Fruit fly (Drosophila melanogaster): ENCODE results near the gene CG1288.

CG1288 gene

DNA sequence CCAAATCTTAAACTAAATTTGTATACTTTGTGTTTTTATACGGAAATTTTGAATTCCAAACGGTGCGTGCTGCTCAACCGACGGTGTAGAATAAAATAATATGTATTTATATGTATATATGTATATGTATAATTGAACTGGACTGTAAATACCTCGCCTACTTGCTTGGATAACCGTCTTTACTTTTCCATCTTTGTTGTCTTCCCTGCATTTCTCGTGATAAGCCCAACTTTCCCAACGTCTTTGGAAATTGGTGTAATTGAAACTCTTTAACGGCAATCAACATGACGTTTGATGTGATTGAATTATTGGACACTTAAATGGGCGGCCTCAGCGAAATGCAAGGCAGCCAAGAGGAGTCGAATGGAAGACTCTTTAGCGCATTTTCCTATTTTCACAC is at the start of gene CG1288:
TSS of gene CG1288 (minus strand) at position 101 of the 400 bp plus-strand sequence.
- TF ChIP-seq CG32006 (GFP tag; optimal IDR thresholded peaks at IDR 0.05) (no peak), esn (GFP tag; optimal IDR thresholded peaks at IDR 0.05) (no peak), eg (GFP tag; IDR thresholded peaks at IDR 0.05) (no peak)

DNA sequence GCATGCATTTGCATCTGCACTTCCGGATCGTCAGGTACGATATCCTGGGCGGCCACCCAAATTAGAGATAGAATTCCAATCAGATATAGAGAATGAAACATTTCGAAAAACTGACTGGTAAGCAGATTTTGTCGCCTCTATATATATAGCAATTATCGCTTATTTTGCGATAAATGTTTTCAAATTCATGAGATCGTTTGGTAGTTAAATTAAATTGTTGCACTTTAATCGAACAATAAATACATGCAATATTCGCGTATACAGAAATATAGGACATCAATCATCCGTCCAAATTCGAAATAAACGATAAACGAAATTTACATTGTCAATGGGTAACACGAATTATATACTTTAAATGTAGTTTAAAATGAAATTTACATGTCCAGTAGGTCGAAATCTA is 43.6 kb upstream of the CG1288 start, which contains the start of gene Obp84a:
TSS of gene Obp84a (minus strand) at position 101 of the 400 bp plus-strand sequence.
- TF ChIP-seq fd59A (GFP tag; optimal IDR thresholded peaks at IDR 0.05) (no peak), CG9139 (GFP tag; optimal IDR thresholded peaks at IDR 0.05) (no peak), Hr39 (GFP tag; optimal IDR thresholded peaks at IDR 0.05) (no peak), Eip75B (GFP tag; optimal IDR thresholded peaks at IDR 0.05) (no peak), svp (GFP tag) (no peak), CG1621 (tag; optimal IDR thresholded peaks at IDR 0.05) (no peak), CG10669 (GFP tag; optimal IDR thresholded peaks at IDR 0.05) (no peak), Hr38 (GFP tag; optimal IDR thresholded peaks at IDR 0.05) (no peak), achi (GFP tag; optimal IDR thresholded peaks at IDR 0.05) (no peak), acj6 (GFP tag; optimal IDR thresholded peaks at IDR 0.05) (no peak), Sox14 (GFP tag; optimal IDR thresholded peaks at IDR 0.05) (no peak), CG6792 (GFP tag; optimal IDR thresholded peaks at IDR 0.05) (no peak), Met (GFP tag; optimal IDR thresholded peaks at IDR 0.05) (no peak), spab (GFP tag; optimal IDR thresholded peaks at IDR 0.05) (no peak), topi (GFP tag; optimal IDR thresholded peaks at IDR 0.05) (no peak), CG6854 (GFP tag; optimal IDR thresholded peaks at IDR 0.05) (no peak), CG6808 (GFP tag; optimal IDR thresholded peaks at IDR 0.05) (no peak), Ets21C (GFP tag; optimal IDR thresholded peaks at IDR 0.05) (no peak), OdsH (GFP tag; optimal IDR thresholded peaks at IDR 0.05) (no peak)

DNA sequence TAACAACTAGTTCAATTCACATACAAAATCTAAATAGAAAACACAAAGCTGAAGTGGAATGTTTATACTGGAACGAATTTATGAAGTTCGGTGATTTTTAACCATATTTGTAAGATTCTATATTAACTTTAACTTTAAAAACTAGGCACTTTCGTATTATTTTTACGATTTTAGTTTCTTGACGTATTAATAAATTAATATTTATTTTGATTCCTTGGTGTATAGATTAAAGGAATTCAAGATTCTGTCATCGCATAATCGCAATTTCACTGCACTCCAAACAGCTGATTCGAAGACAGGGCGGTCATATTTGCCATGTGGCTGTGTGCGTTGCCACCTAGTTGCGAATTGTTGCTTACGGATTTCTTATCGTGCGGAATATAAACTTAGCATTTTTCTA is 41.2 kb upstream of the CG1288 start, which contains the start of the genes CG1227 and Dtwd2:
TSS of gene CG1227 (minus strand) at position 279 of the 400 bp plus-strand sequence.
TSS of gene Dtwd2 (plus strand) at position 336 of the 400 bp plus-strand sequence.
- TF ChIP-seq CG10669 (GFP tag; optimal IDR thresholded peaks at IDR 0.05) (peak; percentile 94), CG7368 (GFP tag; optimal IDR thresholded peaks at IDR 0.05) (peak; percentile 91), Ets21C (GFP tag; optimal IDR thresholded peaks at IDR 0.05) (peak; percentile 81), Eip93F (GFP tag; optimal IDR thresholded peaks at IDR 0.05) (peak; percentile 45), pdm3 (GFP tag; optimal IDR thresholded peaks at IDR 0.05) (peak; percentile 93), CG11902 (GFP tag; optimal IDR thresholded peaks at IDR 0.05) (peak; percentile 75), CG9139 (GFP tag; optimal IDR thresholded peaks at IDR 0.05) (peak; percentile 91), esn (GFP tag; optimal IDR thresholded peaks at IDR 0.05) (peak; percentile 96), CG6854 (GFP tag; optimal IDR thresholded peaks at IDR 0.05) (no peak), acj6 (GFP tag; optimal IDR thresholded peaks at IDR 0.05) (peak; percentile 94), CG15336 (GFP tag; IDR thresholded peaks at IDR 0.05) (peak; percentile 99), CG31627 (GFP tag; optimal IDR thresholded peaks at IDR 0.05) (peak; percentile 88), fkh (GFP tag; optimal IDR thresholded peaks at IDR 0.05) (no peak), spab (GFP tag; optimal IDR thresholded peaks at IDR 0.05) (peak; percentile 84), fd85E (GFP tag; optimal IDR thresholded peaks at IDR 0.05) (peak; percentile 77), lz (GFP tag; optimal IDR thresholded peaks at IDR 0.05) (peak; percentile 93), salr (GFP tag; optimal IDR thresholded peaks at IDR 0.05) (peak in 1 of 2 experiments; percentile 80), OdsH (GFP tag; optimal IDR thresholded peaks at IDR 0.05) (peak; percentile 96), CG6163 (GFP tag; IDR thresholded peaks at IDR 0.05) (peak; percentile 98), Lpt (GFP tag; optimal IDR thresholded peaks at IDR 0.05) (peak; percentile 92), Hr4 (GFP tag; optimal IDR thresholded peaks at IDR 0.05) (peak; percentile 94), topi (GFP tag; optimal IDR thresholded peaks at IDR 0.05) (peak; percentile 93), dsx (GFP tag; optimal IDR thresholded peaks at IDR 0.05; ENCODE audit: poor library complexity, severe bottlenecking) (peak; percentile 96), CG10631 (GFP tag; optimal IDR thresholded peaks at IDR 0.05) (peak; percentile 94), Gug (GFP tag; IDR thresholded peaks at IDR 0.05) (peak; percentile 95), cyc (GFP tag; optimal IDR thresholded peaks at IDR 0.05) (peak; percentile 86), CG8632 (GFP tag; optimal IDR thresholded peaks at IDR 0.05) (peak; percentile 96), CG3919 (GFP tag; optimal IDR thresholded peaks at IDR 0.05) (peak; percentile 96), Sox102F (GFP tag; optimal IDR thresholded peaks at IDR 0.05) (peak; percentile 90), vri (GFP tag; optimal IDR thresholded peaks at IDR 0.05) (no peak), CG6808 (GFP tag; optimal IDR thresholded peaks at IDR 0.05) (peak; percentile 92), eg (GFP tag; IDR thresholded peaks at IDR 0.05) (peak; percentile 99), Sox14 (GFP tag; optimal IDR thresholded peaks at IDR 0.05) (peak; percentile 90), net (GFP tag; optimal IDR thresholded peaks at IDR 0.05) (peak; percentile 94), fd59A (GFP tag; optimal IDR thresholded peaks at IDR 0.05) (peak; percentile 88), achi (GFP tag; optimal IDR thresholded peaks at IDR 0.05) (peak; percentile 94), svp (GFP tag) (peak; percentile 93), CG1621 (tag; optimal IDR thresholded peaks at IDR 0.05) (peak; percentile 91), Sox15 (GFP tag; optimal IDR thresholded peaks at IDR 0.05) (peak; percentile 76), CG16779 (tag; optimal IDR thresholded peaks at IDR 0.05) (peak; percentile 93)
